Worm (Caenorhabditis elegans) whole organism, L1 larva: ENCODE measurements around the gene sth-1.
A peak's percentile ranks its signal among the peaks of the same experiment; 100 is the strongest.

ENCODE experiments used
- F16B12.6 ChIP-seq: fragments of 150-350 bp; optimal IDR thresholded peaks from 2 replicates; lab custom pipeline; 2014; ENCODE audit warnings: missing biosample characterization, missing genetic modification characterization
- aha-1 ChIP-seq: fragments of 150-350 bp; optimal IDR thresholded peaks from 2 replicates; lab custom pipeline; 2014; ENCODE audit warnings: missing biosample characterization, missing genetic modification characterization
- alr-1 ChIP-seq: fragments of 200-800 bp; sonication (Bioruptor generic); optimal IDR thresholded peaks from 2 replicates; lab custom pipeline; 2018; ENCODE audit warnings: borderline replicate concordance, mild to moderate bottlenecking, missing genetic modification characterization, missing compliant biosample characterization
- ama-1 ChIP-seq: fragments of 150-350 bp; optimal IDR thresholded peaks from 2 replicates; lab custom pipeline; 2014
- blmp-1 ChIP-seq: fragments of 150-350 bp; optimal IDR thresholded peaks from 2 replicates; lab custom pipeline; 2014; ENCODE audit warnings: missing biosample characterization, missing genetic modification characterization
- ceh-63 ChIP-seq: fragments of 200-800 bp; sonication (Bioruptor generic); optimal IDR thresholded peaks from 2 replicates; lab custom pipeline; 2018; ENCODE audit warnings: mild to moderate bottlenecking, missing genetic modification characterization, missing compliant biosample characterization
- ces-1 ChIP-seq: fragments of 150-350 bp; optimal IDR thresholded peaks from 2 replicates; lab custom pipeline; 2014; ENCODE audit warnings: missing biosample characterization, missing genetic modification reagents, missing genetic modification characterization
- dpl-1 ChIP-seq, 3 experiments: fragments of 150-350 bp in 2 of 3; sonication (generic microtip) in 1 of 3; optimal IDR thresholded peaks; 2 replicates each; lab custom pipeline; 2014 to 2017; ENCODE audit warnings: missing biosample characterization in 3 of 3, missing genetic modification characterization in 3 of 3, missing genetic modification reagents in 3 of 3
- dsc-1 ChIP-seq: sonication (generic microtip); optimal IDR thresholded peaks from 2 replicates; lab custom pipeline; 2016; ENCODE audit warnings: mild to moderate bottlenecking, missing genetic modification characterization, missing compliant biosample characterization
- efl-1 ChIP-seq, 4 experiments: fragments of 150-350 bp; optimal IDR thresholded peaks in 3 of 4; peaks in 1 of 4; 1 replicate in 1 of 4; 2 replicates in 3 of 4; lab custom pipeline; 2014; ENCODE audit warnings: missing biosample characterization in 2 of 4, missing genetic modification characterization in 2 of 4, missing genetic modification reagents in 2 of 4
- elt-3 ChIP-seq, 6 experiments: fragments of 150-350 bp in 1 of 6; sonication (generic microtip); optimal IDR thresholded peaks; 2 replicates each; lab custom pipeline; 2017 to 2018; ENCODE audit warnings: missing biosample characterization in 6 of 6, missing genetic modification characterization in 6 of 6, inconsistent platforms in 1 of 6
- fkh-10 ChIP-seq: sonication (generic microtip); optimal IDR thresholded peaks from 2 replicates; lab custom pipeline; 2017; ENCODE audit warnings: missing biosample characterization, missing genetic modification reagents, missing genetic modification characterization
- fkh-8 ChIP-seq: sonication (generic microtip); optimal IDR thresholded peaks from 2 replicates; lab custom pipeline; 2016; ENCODE audit warnings: mild to moderate bottlenecking, missing genetic modification characterization, missing compliant biosample characterization
- grh-1 ChIP-seq: fragments of 200-800 bp; sonication (Bioruptor generic); IDR thresholded peaks from 2 replicates; pipeline ENCODE4 v1.3.6; 2022; ENCODE audit warnings: missing genetic modification reagents, missing genetic modification characterization, missing compliant biosample characterization
- hlh-4 ChIP-seq: sonication (generic microtip); optimal IDR thresholded peaks from 2 replicates; lab custom pipeline; 2016; ENCODE audit warnings: mild to moderate bottlenecking, missing genetic modification characterization, missing compliant biosample characterization
- lin-13 ChIP-seq: fragments of 150-350 bp; optimal IDR thresholded peaks from 2 replicates; lab custom pipeline; 2014; ENCODE audit warnings: missing biosample characterization, missing genetic modification reagents, missing genetic modification characterization
- lin-14 ChIP-seq: fragments of 200-800 bp; sonication (Bioruptor generic); optimal IDR thresholded peaks from 2 replicates; lab custom pipeline; 2018; ENCODE audit warnings: mild to moderate bottlenecking, missing genetic modification characterization, moderate library complexity, missing compliant biosample characterization
- lin-15B ChIP-seq: fragments of 150-350 bp; sonication (generic microtip); optimal IDR thresholded peaks from 3 replicates; lab custom pipeline; 2014; ENCODE audit warnings: missing biosample characterization, missing genetic modification characterization
- lin-35 ChIP-seq, 2 experiments: fragments of 150-350 bp; optimal IDR thresholded peaks; 2 replicates each; lab custom pipeline; 2014; ENCODE audit warnings: missing biosample characterization in 2 of 2, missing genetic modification characterization in 2 of 2, missing genetic modification reagents in 2 of 2
- lin-39 ChIP-seq: fragments of 150-350 bp; optimal IDR thresholded peaks from 2 replicates; lab custom pipeline; 2014; ENCODE audit warnings: missing biosample characterization, missing genetic modification reagents, missing genetic modification characterization
- lsy-2 ChIP-seq, 2 experiments: fragments of 150-350 bp; optimal IDR thresholded peaks; 2 replicates each; lab custom pipeline; 2014; ENCODE audit warnings: missing biosample characterization in 2 of 2, missing genetic modification characterization in 2 of 2
- mep-1 ChIP-seq: fragments of 150-350 bp; optimal IDR thresholded peaks from 2 replicates; lab custom pipeline; 2014; ENCODE audit warnings: missing biosample characterization, missing genetic modification characterization
- nhr-11 ChIP-seq: fragments of 150-350 bp; optimal IDR thresholded peaks from 2 replicates; lab custom pipeline; 2014; ENCODE audit warnings: missing biosample characterization, missing genetic modification characterization
- nhr-19 ChIP-seq: fragments of 200-800 bp; sonication (Bioruptor generic); conservative IDR thresholded peaks from 2 replicates; pipeline ENCODE4 v1.3.6; 2022; ENCODE audit warnings: missing genetic modification characterization, missing compliant biosample characterization
- nhr-20 ChIP-seq: sonication (generic microtip); optimal IDR thresholded peaks from 2 replicates; lab custom pipeline; 2016; ENCODE audit warnings: mild to moderate bottlenecking, missing genetic modification characterization, missing compliant biosample characterization
- nhr-237 ChIP-seq: fragments of 150-350 bp; optimal IDR thresholded peaks from 2 replicates; lab custom pipeline; 2014; ENCODE audit warnings: missing biosample characterization, missing genetic modification characterization
- nhr-47 ChIP-seq: sonication (generic microtip); optimal IDR thresholded peaks from 2 replicates; lab custom pipeline; 2016; ENCODE audit warnings: mild to moderate bottlenecking, missing genetic modification characterization, moderate library complexity, missing compliant biosample characterization
- nhr-71 ChIP-seq: sonication (generic microtip); optimal IDR thresholded peaks from 2 replicates; lab custom pipeline; 2016; ENCODE audit warnings: mild to moderate bottlenecking, missing genetic modification characterization, moderate library complexity, missing compliant biosample characterization
- nhr-77 ChIP-seq: fragments of 150-350 bp; optimal IDR thresholded peaks from 2 replicates; lab custom pipeline; 2014; ENCODE audit warnings: missing biosample characterization, missing genetic modification characterization
- nhr-85 ChIP-seq: sonication (generic microtip); peaks from one replicate; lab custom pipeline; 2016; ENCODE audit warnings: missing genetic modification characterization, inconsistent platforms, missing compliant biosample characterization
- nhr-90 ChIP-seq: sonication (generic microtip); optimal IDR thresholded peaks from 2 replicates; lab custom pipeline; 2016; ENCODE audit warnings: mild to moderate bottlenecking, missing genetic modification characterization, missing compliant biosample characterization; ENCODE audit not compliant: poor library complexity
- pax-3 ChIP-seq: fragments of 200-800 bp; sonication (Bioruptor generic); optimal IDR thresholded peaks from 2 replicates; lab custom pipeline; 2018; ENCODE audit warnings: mild to moderate bottlenecking, missing genetic modification characterization, moderate library complexity, missing compliant biosample characterization
- pqm-1 ChIP-seq: sonication (generic microtip); optimal IDR thresholded peaks from 3 replicates; lab custom pipeline; 2017; ENCODE audit warnings: missing biosample characterization, missing genetic modification characterization
- snpc-4 ChIP-seq: fragments of 150-350 bp; optimal IDR thresholded peaks from 2 replicates; lab custom pipeline; 2014; ENCODE audit warnings: missing biosample characterization, missing genetic modification characterization
- snu-23 ChIP-seq: sonication (generic microtip); optimal IDR thresholded peaks from 2 replicates; lab custom pipeline; 2016; ENCODE audit warnings: missing genetic modification characterization, missing compliant biosample characterization
- sox-4 ChIP-seq: sonication (generic microtip); optimal IDR thresholded peaks from 2 replicates; lab custom pipeline; 2016; ENCODE audit warnings: missing genetic modification characterization, missing compliant biosample characterization
- sptf-1 ChIP-seq: fragments of 150-350 bp; optimal IDR thresholded peaks from 2 replicates; lab custom pipeline; 2014; ENCODE audit warnings: missing biosample characterization, missing genetic modification characterization
- swsn-7 ChIP-seq: sonication (generic microtip); optimal IDR thresholded peaks from 2 replicates; lab custom pipeline; 2016; ENCODE audit warnings: missing genetic modification characterization, missing compliant biosample characterization
- tbx-2 ChIP-seq: sonication (generic microtip); optimal IDR thresholded peaks from 2 replicates; lab custom pipeline; 2016; ENCODE audit warnings: missing genetic modification characterization, missing compliant biosample characterization
- unc-30 ChIP-seq: sonication (generic microtip); optimal IDR thresholded peaks from 2 replicates; lab custom pipeline; 2017; ENCODE audit warnings: missing biosample characterization, missing genetic modification characterization
- unc-98 ChIP-seq: fragments of 200-800 bp; sonication (Bioruptor generic); IDR thresholded peaks from 2 replicates; pipeline ENCODE4 v1.3.6; 2022; ENCODE audit warnings: missing genetic modification characterization, missing compliant biosample characterization
- xbp-1 ChIP-seq: sonication (generic microtip); optimal IDR thresholded peaks from 2 replicates; lab custom pipeline; 2016; ENCODE audit warnings: missing genetic modification characterization, missing compliant biosample characterization
- zip-4 ChIP-seq: fragments of 200-800 bp; sonication (Bioruptor generic); optimal IDR thresholded peaks from 2 replicates; lab custom pipeline; 2018; ENCODE audit warnings: mild to moderate bottlenecking, missing genetic modification characterization, moderate library complexity, missing compliant biosample characterization
- ztf-4 ChIP-seq: fragments of 150-350 bp; optimal IDR thresholded peaks from 2 replicates; lab custom pipeline; 2014; ENCODE audit warnings: missing biosample characterization, missing genetic modification characterization

The sth-1 gene

ce11 chrV:8035947-8036346, 16.0 kb upstream of the sth-1 start, which contains the start of gene ZC513.14:
Gene ZC513.14 (minus strand): TSS chrV:8036047.
- TF ChIP-seq lin-15B (no peak), unc-98 (GFP tag; lab: Robert Waterston, UW) (no peak), nhr-85 (tag; lab: Kevin White, UChicago) (no peak), lin-13 (GFP tag; lab: Kevin White, UChicago) (no peak), dsc-1 (no peak), efl-1 (optimal IDR thresholded peaks at IDR 0.05; lab: Kevin White, UChicago) (no peak), efl-1 (GFP tag; optimal IDR thresholded peaks at IDR 0.05 in 1 of 2; lab: Kevin White, UChicago) (no peak), ceh-63 (GFP tag; lab: Kevin White, UChicago) (no peak), alr-1 (no peak), blmp-1 (no peak), snpc-4 (tag; lab: Kevin White, UChicago) (no peak), nhr-77 (tag; lab: Kevin White, UChicago) (no peak), nhr-11 (no peak), ces-1 (GFP tag; lab: Kevin White, UChicago) (no peak), pax-3 (tag; lab: Kevin White, UChicago) (no peak), fkh-8 (tag; lab: Kevin White, UChicago) (no peak), lin-39 (tag; lab: Kevin White, UChicago) (no peak), lin-35 (GFP tag; optimal IDR thresholded peaks at IDR 0.05; lab: Kevin White, UChicago) (no peak), sptf-1 (no peak), pqm-1 (tag; lab: Kevin White, UChicago) (no peak), fkh-10 (GFP tag; lab: Kevin White, UChicago) (no peak)

ce11 chrV:8039085-8039525, 12.8 kb upstream of the sth-1 start:
- TF ChIP-seq ama-1 (no peak), blmp-1 (peak; percentile 27), lin-35 (GFP tag; optimal IDR thresholded peaks at IDR 0.05; lab: Kevin White, UChicago) (peak in 1 of 2 experiments; percentile 26), snu-23 (GFP tag; lab: Kevin White, UChicago) (peak; percentile 46), elt-3 (tag; optimal IDR thresholded peaks at IDR 0.05; lab: Kevin White, UChicago) (peak in 2 of 6 experiments; percentile 42 to 73), nhr-85 (tag; lab: Kevin White, UChicago) (peak; percentile 77), nhr-11 (no peak), nhr-47 (peak; percentile 28), grh-1 (GFP tag; lab: Robert Waterston, UW) (peak; percentile 46), lsy-2 (tag; optimal IDR thresholded peaks at IDR 0.05; lab: Kevin White, UChicago) (peak; percentile 30 to 32), nhr-90 (tag; lab: Kevin White, UChicago) (peak; percentile 66), swsn-7 (tag; lab: Kevin White, UChicago) (peak; percentile 13), fkh-8 (tag; lab: Kevin White, UChicago) (no peak), mep-1 (tag; lab: Kevin White, UChicago) (peak; percentile 40), ztf-4 (tag; lab: Kevin White, UChicago) (peak; percentile 72), F16B12.6 (tag; lab: Kevin White, UChicago) (no peak), nhr-19 (peak; percentile 13), hlh-4 (tag; lab: Kevin White, UChicago) (no peak), nhr-20 (tag; lab: Kevin White, UChicago) (peak; percentile 48), nhr-71 (peak; percentile 57)
- TF ChIP-seq, all 84 proteins: peak for 15

- TF ChIP-seq grh-1 (GFP tag; lab: Robert Waterston, UW) = no peak; the same call in 1 of the 2 replicates
- TF ChIP-seq aha-1 = no peak
- no peak for TF ChIP-seq nhr-77 (tag; lab: Kevin White, UChicago)
- no peak for TF ChIP-seq dpl-1 (GFP tag; optimal IDR thresholded peaks at IDR 0.05; lab: Kevin White, UChicago)
- TF ChIP-seq pqm-1 (tag; lab: Kevin White, UChicago) = no peak
- no peak for TF ChIP-seq nhr-237 (tag; lab: Kevin White, UChicago)
- TF ChIP-seq xbp-1 (tag; lab: Kevin White, UChicago) = no peak
- no peak for TF ChIP-seq unc-30 (tag; lab: Kevin White, UChicago)
- no peak for TF ChIP-seq nhr-47
- TF ChIP-seq zip-4 (GFP tag; lab: Kevin White, UChicago) = no peak
- no peak for TF ChIP-seq tbx-2 (tag; lab: Kevin White, UChicago)
- no peak for TF ChIP-seq efl-1 (optimal IDR thresholded peaks at IDR 0.05; lab: Kevin White, UChicago)
- peak in 1 of 2 experiments; percentile 68 for TF ChIP-seq efl-1 (GFP tag; optimal IDR thresholded peaks at IDR 0.05 in 1 of 2; lab: Kevin White, UChicago)
- peak; percentile 6 for TF ChIP-seq nhr-85 (tag; lab: Kevin White, UChicago)
- no peak for TF ChIP-seq nhr-11
- TF ChIP-seq swsn-7 (tag; lab: Kevin White, UChicago) = no peak
- TF ChIP-seq sox-4 (tag; lab: Kevin White, UChicago) = no peak
- peak; percentile 8 for TF ChIP-seq lin-14
These were observed 12.3 kb upstream of the sth-1 start for ce11 chrV:8039606-8040005.
